Worm (Caenorhabditis elegans) whole organism, young adult: ENCODE results near the gene C08D8.7.

Experiments
- F33H1.4 ChIP-seq: fragments of 200-800 bp; sonication (Bioruptor generic); IDR thresholded peaks from 2 replicates; pipeline ENCODE4 v1.3.6; 2022; ENCODE audit warnings: missing genetic modification reagents, missing genetic modification characterization, missing compliant biosample characterization
- F49E8.2 ChIP-seq: sonication (generic microtip); optimal IDR thresholded peaks from 3 replicates; lab custom pipeline; 2017; ENCODE audit warnings: missing genetic modification characterization, mild to moderate bottlenecking, missing compliant biosample characterization, antibody characterized with exemption, moderate library complexity; ENCODE audit not compliant: insufficient read depth
- F55B11.4 ChIP-seq: sonication (generic microtip); optimal IDR thresholded peaks from 2 replicates; lab custom pipeline; 2016; ENCODE audit warnings: missing compliant biosample characterization, missing genetic modification characterization, borderline replicate concordance; ENCODE audit not compliant: insufficient read depth
- K11D2.4 ChIP-seq: fragments of 200-800 bp; sonication (Bioruptor generic); IDR thresholded peaks from 2 replicates; pipeline ENCODE4 v1.3.6; 2022; ENCODE audit warnings: missing genetic modification reagents, missing genetic modification characterization, missing compliant biosample characterization
- K12H6.12 ChIP-seq: fragments of 200-800 bp; sonication (Bioruptor generic); optimal IDR thresholded peaks from 2 replicates; lab custom pipeline; 2018; ENCODE audit warnings: mild to moderate bottlenecking, missing genetic modification characterization, missing compliant biosample characterization
- Y56A3A.18 ChIP-seq: fragments of 200-800 bp; sonication (Bioruptor generic); IDR thresholded peaks from 2 replicates; pipeline ENCODE4 v1.3.6; 2022; ENCODE audit warnings: missing genetic modification reagents, missing genetic modification characterization, missing compliant biosample characterization
- Y95B8A.8 ChIP-seq: fragments of 200-800 bp; sonication (Bioruptor generic); IDR thresholded peaks from 2 replicates; pipeline ENCODE4 v1.3.6; 2022; ENCODE audit warnings: missing genetic modification reagents, missing genetic modification characterization, missing compliant biosample characterization
- ZK185.1 ChIP-seq: sonication (generic microtip); optimal IDR thresholded peaks from 2 replicates; lab custom pipeline; 2016; ENCODE audit warnings: mild to moderate bottlenecking, missing genetic modification characterization, missing compliant biosample characterization; ENCODE audit not compliant: poor library complexity, severe bottlenecking
- attf-5 ChIP-seq: fragments of 200-800 bp; sonication (Bioruptor generic); optimal IDR thresholded peaks from 2 replicates; lab custom pipeline; 2018; ENCODE audit warnings: mild to moderate bottlenecking, missing genetic modification characterization, missing compliant biosample characterization
- attf-6 ChIP-seq: fragments of 200-800 bp; sonication (Bioruptor generic); IDR thresholded peaks from 2 replicates; pipeline ENCODE4 v1.3.6; 2022; ENCODE audit warnings: missing genetic modification reagents, missing genetic modification characterization, missing compliant biosample characterization
- ccch-3 ChIP-seq: fragments of 200-800 bp; sonication (Bioruptor generic); optimal IDR thresholded peaks from 2 replicates; lab custom pipeline; 2018; ENCODE audit warnings: mild to moderate bottlenecking, missing genetic modification characterization, missing compliant biosample characterization
- cebp-2 ChIP-seq: fragments of 200-800 bp; sonication (Bioruptor generic); IDR thresholded peaks from 2 replicates; pipeline ENCODE4 v1.3.6; 2022; ENCODE audit warnings: missing genetic modification characterization, missing compliant biosample characterization
- ceh-27 ChIP-seq: fragments of 200-800 bp; sonication (Bioruptor generic); optimal IDR thresholded peaks from 2 replicates; lab custom pipeline; 2018; ENCODE audit warnings: mild to moderate bottlenecking, missing genetic modification characterization, moderate library complexity, missing compliant biosample characterization
- ceh-79 ChIP-seq: sonication (generic microtip); optimal IDR thresholded peaks from 2 replicates; lab custom pipeline; 2017; ENCODE audit warnings: mild to moderate bottlenecking, missing genetic modification characterization, missing compliant biosample characterization
- ceh-91 ChIP-seq: fragments of 200-800 bp; sonication (Bioruptor generic); IDR thresholded peaks from 2 replicates; pipeline ENCODE4 v1.3.6; 2022; ENCODE audit warnings: missing genetic modification reagents, missing genetic modification characterization, missing compliant biosample characterization
- die-1 ChIP-seq: sonication (generic microtip); optimal IDR thresholded peaks from 2 replicates; lab custom pipeline; 2016; ENCODE audit warnings: missing genotype, mild to moderate bottlenecking, missing genetic modification characterization, missing compliant biosample characterization
- egl-18 ChIP-seq: fragments of 200-800 bp; sonication (Bioruptor generic); IDR thresholded peaks from 2 replicates; pipeline ENCODE4 v1.3.6; 2022; ENCODE audit warnings: missing genetic modification reagents, missing genetic modification characterization, missing compliant biosample characterization
- him-1 ChIP-seq: sonication (generic microtip); optimal IDR thresholded peaks from 2 replicates; lab custom pipeline; 2016; ENCODE audit warnings: missing genotype, missing genetic modification reagents, missing genetic modification characterization, missing compliant biosample characterization
- hlh-26 ChIP-seq: fragments of 200-800 bp; sonication (Bioruptor generic); conservative IDR thresholded peaks from 2 replicates; pipeline ENCODE4 v1.3.6; 2022; ENCODE audit warnings: missing genetic modification reagents, missing genetic modification characterization, missing compliant biosample characterization
- hmg-1.2 ChIP-seq: fragments of 200-800 bp; sonication (Bioruptor generic); IDR thresholded peaks from 2 replicates; pipeline ENCODE4 v1.3.6; 2022; ENCODE audit warnings: missing genetic modification reagents, missing genetic modification characterization, missing compliant biosample characterization
- hrde-1 ChIP-seq: sonication (generic microtip); optimal IDR thresholded peaks from 2 replicates; lab custom pipeline; 2016; ENCODE audit warnings: missing genetic modification characterization, mild to moderate bottlenecking, missing compliant biosample characterization, moderate library complexity, missing genotype, missing genetic modification reagents, borderline replicate concordance
- let-526 ChIP-seq: fragments of 200-800 bp; sonication (Bioruptor generic); IDR thresholded peaks from 2 replicates; pipeline ENCODE4 v1.3.6; 2022; ENCODE audit warnings: missing genetic modification reagents, missing genetic modification characterization, missing compliant biosample characterization
- lin-35 ChIP-seq, 3 experiments: fragments of 150-350 bp in 2 of 3; sonication (generic microtip) in 1 of 3; optimal IDR thresholded peaks; 2 replicates each; lab custom pipeline; 2014 to 2018; ENCODE audit warnings: missing biosample characterization in 3 of 3, missing genetic modification characterization in 3 of 3, missing genetic modification reagents in 3 of 3
- lsy-27 ChIP-seq: sonication (generic microtip); optimal IDR thresholded peaks from 2 replicates; lab custom pipeline; 2017; ENCODE audit warnings: missing genetic modification characterization, mild to moderate bottlenecking, missing compliant biosample characterization, antibody characterized with exemption, missing genotype, borderline replicate concordance; ENCODE audit not compliant: insufficient read depth
- mel-28 ChIP-seq: sonication (generic microtip); optimal IDR thresholded peaks from 2 replicates; lab custom pipeline; 2016; ENCODE audit warnings: borderline replicate concordance, mild to moderate bottlenecking, missing genetic modification characterization, missing compliant biosample characterization
- mxl-1 ChIP-seq: sonication (generic microtip); optimal IDR thresholded peaks from 2 replicates; lab custom pipeline; 2016; ENCODE audit warnings: missing genetic modification characterization, missing compliant biosample characterization
- nfya-1 ChIP-seq: sonication (generic microtip); optimal IDR thresholded peaks from 2 replicates; lab custom pipeline; 2017; ENCODE audit warnings: antibody characterized with exemption, missing compliant biosample characterization, missing genetic modification characterization, borderline replicate concordance; ENCODE audit not compliant: insufficient read depth
- nhr-80 ChIP-seq: sonication (generic microtip); optimal IDR thresholded peaks from 2 replicates; lab custom pipeline; 2016; ENCODE audit warnings: missing genetic modification characterization, missing compliant biosample characterization
- pbrm-1 ChIP-seq: fragments of 200-800 bp; sonication (Bioruptor generic); IDR thresholded peaks from 2 replicates; pipeline ENCODE4 v1.3.6; 2022; ENCODE audit warnings: missing genetic modification reagents, missing genetic modification characterization, missing compliant biosample characterization
- pha-4 ChIP-seq: fragments of 150-350 bp; sonication (generic microtip); optimal IDR thresholded peaks from 2 replicates; lab custom pipeline; 2014; ENCODE audit warnings: missing biosample characterization, missing genetic modification reagents, missing genetic modification characterization
- rcor-1 ChIP-seq: fragments of 200-800 bp; sonication (Bioruptor generic); IDR thresholded peaks from 2 replicates; pipeline ENCODE4 v1.3.6; 2022; ENCODE audit warnings: missing genetic modification reagents, missing genetic modification characterization, missing compliant biosample characterization
- snpc-1.1 ChIP-seq: sonication (generic microtip); optimal IDR thresholded peaks from 2 replicates; lab custom pipeline; 2017; ENCODE audit warnings: missing genetic modification characterization, mild to moderate bottlenecking, missing compliant biosample characterization, antibody characterized with exemption, moderate library complexity, missing genotype, missing genetic modification reagents; ENCODE audit not compliant: insufficient read depth
- tbx-9 ChIP-seq: sonication (generic microtip); optimal IDR thresholded peaks from 2 replicates; lab custom pipeline; 2016; ENCODE audit warnings: borderline replicate concordance, missing genetic modification characterization, inconsistent platforms, missing compliant biosample characterization
- unc-130 ChIP-seq: sonication (generic microtip); optimal IDR thresholded peaks from 2 replicates; lab custom pipeline; 2016; ENCODE audit warnings: missing genetic modification reagents, missing genetic modification characterization, missing compliant biosample characterization
- unc-62 ChIP-seq: fragments of 150-350 bp; optimal IDR thresholded peaks from 2 replicates; lab custom pipeline; 2014; ENCODE audit warnings: missing biosample characterization, missing genetic modification reagents, missing genetic modification characterization
- xnd-1 ChIP-seq: sonication (generic microtip); optimal IDR thresholded peaks from 2 replicates; lab custom pipeline; 2016; ENCODE audit warnings: missing genotype, missing genetic modification reagents, missing genetic modification characterization, missing compliant biosample characterization
- ztf-25 ChIP-seq: fragments of 200-800 bp; sonication (Bioruptor generic); IDR thresholded peaks from 2 replicates; pipeline ENCODE4 v1.3.6; 2022; ENCODE audit warnings: missing genetic modification reagents, missing genetic modification characterization, missing compliant biosample characterization

Gene C08D8.7

DNA sequence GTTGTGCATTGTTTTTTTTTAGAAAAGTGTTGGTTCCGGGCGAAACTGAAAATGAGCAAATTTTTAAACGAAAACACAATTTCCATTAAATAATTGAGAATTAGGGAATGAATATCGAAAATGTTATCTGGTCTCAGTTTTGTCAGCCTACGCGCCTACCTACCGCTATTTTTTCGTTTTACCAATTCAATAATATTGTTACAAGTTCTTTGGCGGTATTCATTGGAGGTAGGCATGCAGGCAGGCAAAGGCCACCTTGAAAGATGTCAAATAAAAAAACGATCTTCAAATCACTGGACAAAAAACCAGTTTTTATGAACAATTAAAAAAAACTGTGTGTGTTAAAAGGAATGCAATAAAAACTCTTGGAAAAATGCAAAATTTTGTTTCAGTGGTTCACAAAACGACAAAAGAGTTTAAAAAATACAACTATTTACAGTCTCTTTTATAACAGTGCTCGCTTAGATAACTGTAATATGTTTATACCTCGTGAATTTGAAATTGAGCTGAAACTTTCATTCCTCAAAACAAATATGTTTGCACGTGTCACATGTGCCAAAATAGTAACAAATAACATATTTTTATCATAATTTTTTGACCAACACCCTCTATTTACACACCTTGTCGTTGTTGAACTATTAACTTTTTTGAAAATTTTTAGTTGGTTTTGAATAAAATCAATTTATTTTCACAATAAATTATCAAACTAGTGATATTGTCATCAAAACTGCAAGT is 36.4 kb upstream of the C08D8.7 start, which contains the start of gene W02D7.11:
W02D7.11 (minus strand) TSS at position 51 of the 735 bp plus-strand sequence.
- TF ChIP-seq mxl-1 (tag; lab: Kevin White, UChicago) (no peak), attf-6 (GFP tag; lab: Robert Waterston, UW) (no peak), nfya-1 (tag; lab: Kevin White, UChicago) (no peak), hlh-26 (GFP tag; lab: Robert Waterston, UW) (no peak), attf-5 (GFP tag; lab: Kevin White, UChicago) (no peak), Y95B8A.8 (no peak), ceh-79 (tag; lab: Kevin White, UChicago) (no peak), K12H6.12 (tag; lab: Kevin White, UChicago) (no peak), rcor-1 (GFP tag; lab: Robert Waterston, UW) (no peak), lin-35 (GFP tag; optimal IDR thresholded peaks at IDR 0.05; lab: Kevin White, UChicago) (no peak), cebp-2 (no peak), F55B11.4 (tag; lab: Kevin White, UChicago) (no peak), pha-4 (tag; lab: Kevin White, UChicago) (no peak), hrde-1 (tag; lab: Kevin White, UChicago) (no peak)

DNA sequence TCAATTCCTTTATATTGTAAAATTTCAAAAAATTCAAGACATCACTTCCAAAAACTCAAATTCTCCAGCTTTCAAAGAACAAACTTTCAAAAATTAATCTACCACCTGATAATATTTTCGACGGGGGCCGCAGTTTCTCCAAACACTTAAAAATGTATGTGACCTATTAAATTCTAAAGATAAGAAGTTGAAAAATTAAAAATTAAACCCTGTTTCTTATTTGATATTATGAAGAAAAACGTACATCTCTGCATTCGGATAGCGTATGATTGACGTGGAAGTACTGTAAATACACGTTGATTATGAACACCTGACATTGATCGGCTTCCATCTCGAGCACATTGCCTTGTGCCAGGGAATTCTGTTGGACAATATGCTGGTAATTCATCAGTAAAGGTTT is 35.1 kb upstream of the C08D8.7 start:
- TF ChIP-seq nhr-80 (tag; lab: Kevin White, UChicago): peak; percentile 59
- no peak for TF ChIP-seq Y95B8A.8
- TF ChIP-seq let-526 (GFP tag; lab: Robert Waterston, UW): peak; percentile 24; the same call in 1 of the 2 replicates
- TF ChIP-seq him-1: no peak

DNA sequence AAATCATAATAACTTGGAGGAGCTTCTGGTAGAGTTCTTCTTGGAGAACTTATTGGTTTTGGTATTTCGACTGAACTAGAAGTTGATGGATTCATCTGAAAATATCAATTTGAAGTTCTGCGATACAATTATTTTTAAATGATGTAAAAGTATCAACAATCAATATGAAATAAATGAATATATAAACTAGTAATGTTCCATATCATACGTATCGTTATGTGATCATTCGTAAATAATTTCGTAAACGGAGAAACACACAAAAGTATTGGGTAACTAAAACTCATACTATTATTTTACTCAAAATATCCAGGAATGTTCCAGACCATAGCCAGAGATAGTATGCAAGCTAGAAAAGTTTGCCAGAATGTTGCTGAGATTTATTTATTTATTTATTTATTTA is 34.7 kb upstream of the C08D8.7 start, which contains the start of gene W02D7.8:
W02D7.8 (minus strand) TSS at position 101 of the 400 bp plus-strand sequence.
- no peak for TF ChIP-seq hmg-1.2 (GFP tag; lab: Robert Waterston, UW)
- TF ChIP-seq unc-130 (GFP tag; lab: Kevin White, UChicago): no peak
- TF ChIP-seq K12H6.12 (tag; lab: Kevin White, UChicago): no peak
- no peak for TF ChIP-seq F33H1.4 (GFP tag; lab: Robert Waterston, UW)
- TF ChIP-seq K11D2.4: no peak
- TF ChIP-seq tbx-9 (tag; lab: Kevin White, UChicago): no peak
- TF ChIP-seq, all 124 proteins: peak for 0

DNA sequence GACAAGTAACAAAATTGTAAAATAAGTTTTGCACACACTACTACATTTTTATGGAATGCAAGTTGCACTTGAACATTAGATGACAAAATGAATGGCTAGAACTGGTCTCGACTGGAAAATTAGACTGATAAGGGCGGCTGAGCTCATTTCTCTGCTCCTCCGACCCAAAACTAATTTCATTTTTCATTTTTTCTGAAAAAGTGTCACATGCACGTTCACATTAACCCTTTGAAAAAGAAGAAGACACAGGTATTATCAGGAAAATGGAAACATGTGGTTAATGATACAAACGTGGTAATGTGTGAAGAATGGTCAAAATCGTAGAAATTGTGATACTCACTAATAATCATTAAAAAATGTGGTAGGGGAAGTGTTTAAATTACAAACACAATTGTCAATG is 34.0 kb upstream of the C08D8.7 start:
- no peak for TF ChIP-seq egl-18 (GFP tag; lab: Robert Waterston, UW)
- TF ChIP-seq nhr-80 (tag; lab: Kevin White, UChicago): peak; percentile 82

DNA sequence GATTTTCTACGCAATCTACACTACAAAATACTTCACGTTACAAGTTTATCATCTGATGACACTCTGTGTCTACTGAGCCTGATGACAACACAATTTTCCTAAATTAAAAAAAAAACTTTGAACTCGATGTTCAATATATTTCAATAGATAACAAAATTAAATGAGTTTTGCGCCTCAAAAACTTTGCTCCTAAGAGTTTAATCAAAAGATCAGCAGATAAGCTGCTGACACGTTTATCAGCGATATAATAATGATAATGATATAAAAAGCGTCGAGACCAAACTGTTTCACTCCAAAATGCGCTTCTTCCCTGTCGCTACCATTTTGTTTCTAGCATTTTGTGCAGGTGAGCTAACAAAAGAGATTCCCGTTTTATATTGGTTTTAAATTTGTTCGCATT is 33.3 kb upstream of the C08D8.7 start, which contains the start of gene clec-218:
clec-218 (plus strand) TSS at position 262 of the 400 bp plus-strand sequence.
- TF ChIP-seq ceh-27 (GFP tag; lab: Kevin White, UChicago) (no peak), nhr-80 (tag; lab: Kevin White, UChicago) (peak; percentile 48)

DNA sequence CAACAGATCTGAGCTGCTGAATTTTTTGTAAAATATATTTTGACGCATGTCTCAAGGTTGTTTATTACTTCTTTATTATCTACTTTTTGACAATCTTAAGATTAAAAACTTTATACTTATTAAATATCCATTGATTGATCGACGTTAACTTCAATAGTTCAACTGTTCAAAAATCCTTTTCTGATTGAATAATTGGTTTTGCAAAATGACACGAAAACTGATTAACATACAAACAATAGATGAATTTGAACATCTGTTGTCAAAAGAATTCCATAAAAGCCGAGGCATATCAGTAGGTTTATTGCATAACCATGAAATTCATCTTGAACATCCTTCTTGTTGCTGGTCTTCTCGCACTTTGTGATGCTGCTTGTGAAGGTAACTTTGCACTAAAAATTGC is 29.8 kb upstream of the C08D8.7 start, which contains the start of gene W02D7.12:
W02D7.12 (plus strand) TSS at position 301 of the 400 bp plus-strand sequence.
- no peak for TF ChIP-seq Y56A3A.18
- no peak for TF ChIP-seq mel-28 (tag; lab: Kevin White, UChicago)
- no peak for TF ChIP-seq ceh-91 (GFP tag; lab: Robert Waterston, UW)
- no peak for TF ChIP-seq unc-62 (GFP tag; lab: Kevin White, UChicago)
- TF ChIP-seq lsy-27 (tag; lab: Kevin White, UChicago): no peak
- no peak for TF ChIP-seq unc-130 (GFP tag; lab: Kevin White, UChicago)
- TF ChIP-seq hrde-1 (tag; lab: Kevin White, UChicago): no peak
- no peak for TF ChIP-seq snpc-1.1 (tag; lab: Kevin White, UChicago)
- TF ChIP-seq pbrm-1 (GFP tag; lab: Robert Waterston, UW): no peak
- TF ChIP-seq F49E8.2 (tag; lab: Kevin White, UChicago): no peak
- TF ChIP-seq die-1 (tag; lab: Kevin White, UChicago): no peak
- no peak for TF ChIP-seq xnd-1
- TF ChIP-seq ztf-25 (GFP tag; lab: Robert Waterston, UW): no peak
- TF ChIP-seq ZK185.1 (tag; lab: Kevin White, UChicago): no peak
- TF ChIP-seq ccch-3 (GFP tag; lab: Kevin White, UChicago): no peak
